Fruit fly (Drosophila melanogaster) whole organism, prepupa: Measurements from ENCODE around the gene CG18294.

ENCODE experiments used
- CG6808 ChIP-seq: fragments of 200-800 bp; sonication (Bioruptor generic); optimal IDR thresholded peaks from 3 replicates; lab custom pipeline; 2017; ENCODE audit warnings: missing biosample characterization, missing genetic modification characterization, mild to moderate bottlenecking, moderate library complexity, missing genetic modification reagents
- Smox ChIP-seq: fragments of 200-800 bp; sonication (Bioruptor generic); optimal IDR thresholded peaks from 3 replicates; lab custom pipeline; 2016; ENCODE audit warnings: missing biosample characterization, missing genetic modification characterization
- Sox102F ChIP-seq: fragments of 200-800 bp; sonication (Bioruptor generic); optimal IDR thresholded peaks from 2 replicates; lab custom pipeline; 2016; ENCODE audit warnings: missing biosample characterization, mild to moderate bottlenecking, missing genetic modification characterization
- topi ChIP-seq: fragments of 200-800 bp; sonication (Bioruptor generic); optimal IDR thresholded peaks from 3 replicates; lab custom pipeline; 2016; ENCODE audit warnings: missing biosample characterization, missing genetic modification characterization

DNA sequence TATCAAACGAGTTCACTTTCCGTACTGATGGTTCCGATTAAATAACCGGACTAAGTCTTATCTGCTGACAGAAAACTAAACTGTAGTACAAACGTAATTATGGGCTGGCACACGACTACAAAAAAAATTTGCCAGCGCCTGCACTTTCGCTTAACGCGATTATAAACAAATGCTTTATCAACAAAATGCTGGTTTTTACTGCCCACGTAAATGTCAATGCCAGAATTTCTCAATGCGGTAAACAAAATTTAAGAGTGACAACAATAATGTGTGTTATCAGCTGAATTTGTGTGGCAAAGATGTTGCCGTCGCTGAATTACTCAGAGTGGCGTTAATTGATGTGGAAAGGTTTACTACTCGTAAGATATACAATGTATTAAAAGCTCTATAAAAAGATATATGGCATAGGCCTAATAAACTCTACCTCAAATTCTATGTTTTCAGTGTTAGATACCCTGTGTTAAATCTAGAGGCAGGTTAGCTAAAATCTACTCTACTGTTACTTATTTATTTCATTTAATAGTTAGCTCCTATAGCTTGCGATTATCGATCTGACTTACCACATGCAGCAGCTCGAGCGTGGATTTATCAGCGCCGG is 20.7 kb upstream of the CG18294 start:
- TF ChIP-seq Sox102F (GFP tag; lab: Kevin White, UChicago) (no peak), topi (GFP tag; lab: Kevin White, UChicago) (no peak), CG6808 (GFP tag; lab: Kevin White, UChicago) (no peak), Smox (GFP tag; lab: Kevin White, UChicago) (no peak)
